Fruit fly (Drosophila melanogaster) whole organism, prepupa: Measurements from ENCODE around the gene Hsp27.

Experiments
- CG10631 ChIP-seq: fragments of 200-800 bp; sonication (Bioruptor generic); optimal IDR thresholded peaks from 2 replicates; lab custom pipeline; 2016; ENCODE audit warnings: missing biosample characterization, missing genetic modification characterization
- CG10669 ChIP-seq: fragments of 200-800 bp; sonication (Bioruptor generic); optimal IDR thresholded peaks from 3 replicates; lab custom pipeline; 2018; ENCODE audit warnings: missing biosample characterization, mild to moderate bottlenecking, missing genetic modification characterization, moderate library complexity
- CG11294 ChIP-seq: fragments of 200-800 bp; sonication (Bioruptor generic); IDR thresholded peaks from 2 replicates; pipeline ENCODE4 v1.3.6; 2022; ENCODE audit warnings: missing biosample characterization, missing genetic modification characterization
- CG11762 ChIP-seq: fragments of 200-800 bp; sonication (Bioruptor generic); optimal IDR thresholded peaks from 3 replicates; lab custom pipeline; 2016; ENCODE audit warnings: missing biosample characterization, missing genetic modification characterization; ENCODE audit not compliant: insufficient read depth
- CG11902 ChIP-seq: fragments of 200-800 bp; sonication (Bioruptor generic); optimal IDR thresholded peaks from 3 replicates; lab custom pipeline; 2016; ENCODE audit warnings: missing biosample characterization, missing genetic modification characterization
- CG1621 ChIP-seq: fragments of 200-800 bp; sonication (Bioruptor generic); optimal IDR thresholded peaks from 3 replicates; lab custom pipeline; 2018; ENCODE audit warnings: missing biosample characterization, mild to moderate bottlenecking, missing genetic modification characterization
- CG16779 ChIP-seq: fragments of 200-800 bp; sonication (Bioruptor generic); optimal IDR thresholded peaks from 3 replicates; lab custom pipeline; 2017; ENCODE audit warnings: missing biosample characterization, mild to moderate bottlenecking, missing genetic modification characterization
- CG3032 ChIP-seq: fragments of 200-800 bp; optimal IDR thresholded peaks from 2 replicates; lab custom pipeline; 2019; ENCODE audit warnings: missing biosample characterization, mild to moderate bottlenecking, missing genetic modification characterization, moderate library complexity
- CG31627 ChIP-seq: fragments of 200-800 bp; sonication (Bioruptor generic); optimal IDR thresholded peaks from 3 replicates; lab custom pipeline; 2016; ENCODE audit warnings: missing biosample characterization, missing genetic modification characterization
- CG32006 ChIP-seq: fragments of 200-800 bp; sonication (Bioruptor generic); optimal IDR thresholded peaks from 3 replicates; lab custom pipeline; 2017; ENCODE audit warnings: missing biosample characterization, mild to moderate bottlenecking, missing genetic modification characterization
- CG3919 ChIP-seq: fragments of 200-800 bp; sonication (Bioruptor generic); optimal IDR thresholded peaks from 3 replicates; lab custom pipeline; 2016; ENCODE audit warnings: missing biosample characterization, missing genetic modification characterization
- CG6163 ChIP-seq: fragments of 200-800 bp; sonication (Bioruptor generic); IDR thresholded peaks from 3 replicates; pipeline ENCODE4 v1.3.6; 2022; ENCODE audit warnings: missing biosample characterization, missing genetic modification characterization
- CG6276 ChIP-seq: fragments of 200-800 bp; sonication (Bioruptor generic); optimal IDR thresholded peaks from 2 replicates; lab custom pipeline; 2017; ENCODE audit warnings: missing biosample characterization, mild to moderate bottlenecking, missing genetic modification characterization
- CG6808 ChIP-seq: fragments of 200-800 bp; sonication (Bioruptor generic); optimal IDR thresholded peaks from 3 replicates; lab custom pipeline; 2017; ENCODE audit warnings: missing biosample characterization, missing genetic modification characterization, mild to moderate bottlenecking, moderate library complexity, missing genetic modification reagents
- CG6854 ChIP-seq: fragments of 200-800 bp; sonication (Bioruptor generic); optimal IDR thresholded peaks from 2 replicates; lab custom pipeline; 2017; ENCODE audit warnings: missing biosample characterization, mild to moderate bottlenecking, missing genetic modification characterization
- CG7368 ChIP-seq: fragments of 200-800 bp; sonication (Bioruptor generic); optimal IDR thresholded peaks from 3 replicates; lab custom pipeline; 2016; ENCODE audit warnings: missing biosample characterization, missing genetic modification characterization
- CG8119 ChIP-seq: fragments of 200-800 bp; sonication (Bioruptor generic); IDR thresholded peaks from 3 replicates; pipeline ENCODE4 v1.3.6; 2022; ENCODE audit warnings: missing biosample characterization, missing genetic modification characterization
- CG8319 ChIP-seq: fragments of 200-800 bp; sonication (Bioruptor generic); optimal IDR thresholded peaks from 3 replicates; lab custom pipeline; 2016; ENCODE audit warnings: missing biosample characterization, missing genetic modification characterization
- Eip75B ChIP-seq: fragments of 200-800 bp; sonication (Bioruptor generic); optimal IDR thresholded peaks from 3 replicates; lab custom pipeline; 2016; ENCODE audit warnings: missing biosample characterization, missing genetic modification characterization
- Eip78C ChIP-seq: fragments of 200-800 bp; sonication (Bioruptor generic); peaks from one replicate; lab custom pipeline; 2016; ENCODE audit warnings: missing biosample characterization, missing genetic modification characterization
- Eip93F ChIP-seq: fragments of 200-800 bp; sonication (Bioruptor generic); optimal IDR thresholded peaks from 2 replicates; lab custom pipeline; 2016; ENCODE audit warnings: missing biosample characterization, mild to moderate bottlenecking, missing genetic modification characterization
- Ets96B ChIP-seq: fragments of 200-800 bp; optimal IDR thresholded peaks from 2 replicates; lab custom pipeline; 2019; ENCODE audit warnings: missing biosample characterization, mild to moderate bottlenecking, missing genetic modification characterization, moderate library complexity
- Hr38 ChIP-seq: sonication (Bioruptor generic); optimal IDR thresholded peaks from 2 replicates; lab custom pipeline; 2016; ENCODE audit warnings: missing biosample characterization, missing genetic modification characterization
- Hr4 ChIP-seq: fragments of 200-800 bp; sonication (Bioruptor generic); optimal IDR thresholded peaks from 3 replicates; lab custom pipeline; 2016; ENCODE audit warnings: missing biosample characterization, missing genetic modification characterization
- OdsH ChIP-seq: fragments of 200-800 bp; sonication (Bioruptor generic); optimal IDR thresholded peaks from 3 replicates; lab custom pipeline; 2016; ENCODE audit warnings: missing biosample characterization, missing genetic modification characterization
- Smox ChIP-seq: fragments of 200-800 bp; sonication (Bioruptor generic); optimal IDR thresholded peaks from 3 replicates; lab custom pipeline; 2016; ENCODE audit warnings: missing biosample characterization, missing genetic modification characterization
- Sox102F ChIP-seq: fragments of 200-800 bp; sonication (Bioruptor generic); optimal IDR thresholded peaks from 2 replicates; lab custom pipeline; 2016; ENCODE audit warnings: missing biosample characterization, mild to moderate bottlenecking, missing genetic modification characterization
- Sox14 ChIP-seq: fragments of 200-800 bp; sonication (Bioruptor generic); optimal IDR thresholded peaks from 3 replicates; lab custom pipeline; 2016; ENCODE audit warnings: missing biosample characterization, missing genetic modification characterization
- cyc ChIP-seq: fragments of 200-800 bp; sonication (Bioruptor generic); optimal IDR thresholded peaks from 3 replicates; lab custom pipeline; 2016; ENCODE audit warnings: missing biosample characterization, missing genetic modification characterization
- dac ChIP-seq: fragments of 200-800 bp; sonication (Bioruptor generic); optimal IDR thresholded peaks from 2 replicates; lab custom pipeline; 2017; ENCODE audit warnings: missing biosample characterization, mild to moderate bottlenecking, missing genetic modification characterization
- eg ChIP-seq: fragments of 200-800 bp; sonication (Bioruptor generic); IDR thresholded peaks from 3 replicates; pipeline ENCODE4 v1.3.6; 2022; ENCODE audit warnings: missing biosample characterization, missing genetic modification characterization
- esn ChIP-seq: fragments of 200-800 bp; sonication (Bioruptor generic); optimal IDR thresholded peaks from 2 replicates; lab custom pipeline; 2016; ENCODE audit warnings: missing biosample characterization, mild to moderate bottlenecking, missing genetic modification characterization, moderate library complexity
- fd85E ChIP-seq: fragments of 200-800 bp; sonication (Bioruptor generic); optimal IDR thresholded peaks from 3 replicates; lab custom pipeline; 2016; ENCODE audit warnings: missing biosample characterization, missing genetic modification characterization
- fkh ChIP-seq: fragments of 200-800 bp; sonication (Bioruptor generic); optimal IDR thresholded peaks from 3 replicates; lab custom pipeline; 2017; ENCODE audit warnings: missing biosample characterization, mild to moderate bottlenecking, missing genetic modification characterization, moderate library complexity
- lz ChIP-seq: fragments of 200-800 bp; sonication (Bioruptor generic); optimal IDR thresholded peaks from 3 replicates; lab custom pipeline; 2016; ENCODE audit warnings: missing biosample characterization, missing genetic modification characterization
- net ChIP-seq: fragments of 200-800 bp; sonication (Bioruptor generic); optimal IDR thresholded peaks from 3 replicates; lab custom pipeline; 2016; ENCODE audit warnings: missing biosample characterization, missing genetic modification characterization
- salr ChIP-seq, 2 experiments: fragments of 200-800 bp; sonication (Bioruptor generic); optimal IDR thresholded peaks; 3 replicates each; lab custom pipeline; 2016 to 2018; ENCODE audit warnings: missing biosample characterization in 2 of 2, missing genetic modification characterization in 2 of 2, mild to moderate bottlenecking in 1 of 2
- spab ChIP-seq: fragments of 200-800 bp; sonication (Bioruptor generic); optimal IDR thresholded peaks from 2 replicates; lab custom pipeline; 2017; ENCODE audit warnings: missing biosample characterization, mild to moderate bottlenecking, missing genetic modification characterization, missing genetic modification reagents
- ss ChIP-seq, 2 experiments: fragments of 200-800 bp; sonication (Bioruptor generic); optimal IDR thresholded peaks; 2 replicates in 1 of 2; 3 replicates in 1 of 2; lab custom pipeline; 2017 to 2018; ENCODE audit warnings: mild to moderate bottlenecking in 2 of 2, missing biosample characterization in 2 of 2, missing genetic modification characterization in 2 of 2, moderate library complexity in 1 of 2
- svp ChIP-seq: fragments of 200-800 bp; sonication (Bioruptor generic); peaks from one replicate; lab custom pipeline; 2016; ENCODE audit warnings: missing biosample characterization, missing genetic modification characterization
- topi ChIP-seq: fragments of 200-800 bp; sonication (Bioruptor generic); optimal IDR thresholded peaks from 3 replicates; lab custom pipeline; 2016; ENCODE audit warnings: missing biosample characterization, missing genetic modification characterization

The Hsp27 gene

dm6 chr3L:9397156-9397555 is 13.3 kb downstream of the Hsp27 start (continued):
- TF ChIP-seq Hr38 (GFP tag; lab: Kevin White, UChicago) (no peak), CG6808 (GFP tag; lab: Kevin White, UChicago) (peak; percentile 52), CG6163 (GFP tag; lab: Robert Waterston, UW) (peak; percentile 57; the same call in 2 of the 3 replicates), eg (GFP tag; lab: Robert Waterston, UW) (no peak), svp (GFP tag; lab: Kevin White, UChicago) (peak; percentile 45), Eip93F (GFP tag; lab: Kevin White, UChicago) (no peak), Sox102F (GFP tag; lab: Kevin White, UChicago) (no peak), CG1621 (tag; lab: Kevin White, UChicago) (no peak), ss (GFP tag; optimal IDR thresholded peaks at IDR 0.05; lab: Kevin White, UChicago) (no peak), CG32006 (GFP tag; lab: Kevin White, UChicago) (no peak), CG8319 (no peak), CG6854 (GFP tag; lab: Kevin White, UChicago) (no peak), cyc (no peak), esn (GFP tag; lab: Kevin White, UChicago) (peak; percentile 9), dac (no peak), topi (no peak), fd85E (no peak), Hr4 (GFP tag; lab: Kevin White, UChicago) (no peak)

dm6 chr3L:9398028-9398427 is 14.2 kb downstream of the Hsp27 start:
- TF ChIP-seq Smox (GFP tag; lab: Kevin White, UChicago) (no peak), CG8319 (no peak), svp (GFP tag; lab: Kevin White, UChicago) (no peak), CG10631 (GFP tag; lab: Kevin White, UChicago) (no peak), Sox14 (GFP tag; lab: Kevin White, UChicago) (no peak), fkh (no peak)

DNA sequence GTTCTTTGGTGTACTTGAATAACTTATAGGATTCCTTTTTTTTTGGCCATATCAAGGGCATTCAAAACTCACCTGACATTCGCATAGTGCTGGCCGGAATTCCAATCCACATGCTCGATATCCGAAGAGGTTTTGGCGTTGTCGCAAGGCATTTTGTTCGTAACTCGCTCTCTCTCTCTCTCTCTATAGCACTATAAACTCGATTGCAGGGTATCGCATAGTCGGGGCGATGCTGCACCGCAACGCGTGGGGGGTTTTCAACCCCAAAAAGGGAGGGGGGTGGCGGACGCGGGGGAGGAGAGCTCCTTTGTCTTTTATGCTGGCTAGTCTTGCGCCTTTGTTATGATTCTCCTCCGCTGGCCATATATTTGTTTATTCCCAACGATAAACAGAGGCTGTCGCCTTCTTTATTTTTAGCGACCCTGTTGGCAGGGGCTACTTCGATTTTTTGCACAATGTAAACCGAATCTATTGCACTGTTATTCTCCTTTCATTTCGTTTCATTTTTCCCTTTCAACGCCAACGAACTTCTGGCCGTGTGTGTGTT is 14.6 kb downstream of the Hsp27 start:
- TF ChIP-seq CG11762 (GFP tag; lab: Kevin White, UChicago) (no peak), svp (GFP tag; lab: Kevin White, UChicago) (no peak), CG3919 (GFP tag; lab: Kevin White, UChicago) (peak; percentile 57), lz (no peak), CG3032 (tag; lab: Kevin White, UChicago) (peak; percentile 39), CG8119 (GFP tag; lab: Robert Waterston, UW) (0 out of 3 replicates have a peak, but pooled peaks have one; percentile 25), Sox14 (GFP tag; lab: Kevin White, UChicago) (peak; percentile 19), OdsH (GFP tag; lab: Kevin White, UChicago) (peak; percentile 21), CG10631 (GFP tag; lab: Kevin White, UChicago) (no peak), CG10669 (GFP tag; lab: Kevin White, UChicago) (peak; percentile 21), ss (GFP tag; optimal IDR thresholded peaks at IDR 0.05; lab: Kevin White, UChicago) (peak; percentile 24 to 25), Eip75B (no peak), Ets96B (tag; lab: Kevin White, UChicago) (peak; percentile 8), CG6276 (GFP tag; lab: Kevin White, UChicago) (no peak), CG31627 (no peak), CG11902 (GFP tag; lab: Kevin White, UChicago) (peak; percentile 3), cyc (peak; percentile 16), CG1621 (tag; lab: Kevin White, UChicago) (peak; percentile 8), salr (GFP tag; optimal IDR thresholded peaks at IDR 0.05; lab: Kevin White, UChicago) (peak in 1 of 2 experiments; percentile 12), Eip78C (GFP tag; lab: Kevin White, UChicago) (peak; percentile 50), CG16779 (tag; lab: Kevin White, UChicago) (no peak), CG6808 (GFP tag; lab: Kevin White, UChicago) (peak; percentile 5), CG11294 (GFP tag; lab: Robert Waterston, UW) (peak; percentile 39), CG6163 (GFP tag; lab: Robert Waterston, UW) (peak; percentile 31; the same call in 1 of the 3 replicates), net (GFP tag; lab: Kevin White, UChicago) (peak; percentile 6), spab (GFP tag; lab: Kevin White, UChicago) (peak; percentile 14), CG7368 (peak; percentile 11)
